Worm (Caenorhabditis elegans): ENCODE data around the gene T19A5.3.

DNA sequence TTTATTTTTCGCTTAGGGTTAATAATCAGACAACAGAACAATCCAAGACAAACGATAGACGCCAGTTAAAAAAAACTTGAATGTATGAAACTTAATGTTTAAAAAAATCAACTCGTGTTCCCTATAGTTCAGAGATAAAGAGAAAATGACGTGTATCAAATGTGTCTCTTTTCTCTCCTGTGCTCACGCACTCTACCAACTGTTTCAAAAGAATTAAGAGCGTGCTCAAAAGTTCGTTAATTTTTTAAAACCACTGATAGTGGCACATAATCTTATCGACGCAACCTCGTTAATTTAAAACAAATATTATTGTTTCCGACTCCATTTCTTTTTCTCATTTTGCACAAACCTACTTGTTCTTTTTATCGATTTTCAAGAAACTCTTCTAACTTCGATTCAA lies 38.2 kb downstream of the T19A5.3 start:
- TF ChIP-seq nhr-77 (tag; optimal IDR thresholded peaks at IDR 0.05) (no peak), lin-39 (tag; optimal IDR thresholded peaks at IDR 0.05) (no peak), skn-1 (tag; optimal IDR thresholded peaks at IDR 0.05) (no peak), sea-2 (GFP tag; optimal IDR thresholded peaks at IDR 0.05) (no peak), nfya-1 (tag; optimal IDR thresholded peaks at IDR 0.05; ENCODE audit: insufficient read depth) (no peak), nhr-28 (tag; optimal IDR thresholded peaks at IDR 0.05) (no peak), fos-1 (tag; optimal IDR thresholded peaks at IDR 0.05) (no peak)
